Worm (Caenorhabditis elegans) whole organism, L1 larva: ENCODE data around the gene Y47D3A.13.

Experiments used
- Y116A8C.19 ChIP-seq: sonication (generic microtip); optimal IDR thresholded peaks from 2 replicates; lab custom pipeline; 2016; ENCODE audit warnings: missing compliant biosample characterization, missing genetic modification characterization, borderline replicate concordance
- ama-1 ChIP-seq: fragments of 150-350 bp; optimal IDR thresholded peaks from 2 replicates; lab custom pipeline; 2014
- ceh-82 ChIP-seq, 3 experiments: fragments of 150-350 bp in 1 of 3; sonication (generic microtip) in 2 of 3; optimal IDR thresholded peaks; 2 replicates each; lab custom pipeline; 2014 to 2017; ENCODE audit warnings: missing biosample characterization in 3 of 3, missing genetic modification characterization in 3 of 3
- lin-13 ChIP-seq: fragments of 150-350 bp; optimal IDR thresholded peaks from 2 replicates; lab custom pipeline; 2014; ENCODE audit warnings: missing biosample characterization, missing genetic modification reagents, missing genetic modification characterization
- lin-15B ChIP-seq: fragments of 150-350 bp; sonication (generic microtip); optimal IDR thresholded peaks from 3 replicates; lab custom pipeline; 2014; ENCODE audit warnings: missing biosample characterization, missing genetic modification characterization
- lir-3 ChIP-seq: sonication (generic microtip); optimal IDR thresholded peaks from 2 replicates; lab custom pipeline; 2016; ENCODE audit warnings: mild to moderate bottlenecking, missing genetic modification characterization, moderate library complexity, missing compliant biosample characterization; ENCODE audit not compliant: poor library complexity
- mab-9 ChIP-seq: fragments of 200-800 bp; sonication (Bioruptor generic); IDR thresholded peaks from 2 replicates; pipeline ENCODE4 v1.3.6; 2022; ENCODE audit warnings: missing genetic modification reagents, missing genetic modification characterization, missing compliant biosample characterization
- mdl-1 ChIP-seq, 2 experiments: fragments of 150-350 bp; optimal IDR thresholded peaks; 2 replicates each; lab custom pipeline; 2014 to 2017; ENCODE audit warnings: missing biosample characterization in 2 of 2, missing genetic modification characterization in 2 of 2, inconsistent platforms in 1 of 2
- nhr-237 ChIP-seq: fragments of 150-350 bp; optimal IDR thresholded peaks from 2 replicates; lab custom pipeline; 2014; ENCODE audit warnings: missing biosample characterization, missing genetic modification characterization
- nhr-77 ChIP-seq: fragments of 150-350 bp; optimal IDR thresholded peaks from 2 replicates; lab custom pipeline; 2014; ENCODE audit warnings: missing biosample characterization, missing genetic modification characterization
- sptf-1 ChIP-seq: fragments of 150-350 bp; optimal IDR thresholded peaks from 2 replicates; lab custom pipeline; 2014; ENCODE audit warnings: missing biosample characterization, missing genetic modification characterization
- sup-37 ChIP-seq: fragments of 200-800 bp; sonication (Bioruptor generic); optimal IDR thresholded peaks from 2 replicates; lab custom pipeline; 2018; ENCODE audit warnings: mild to moderate bottlenecking, missing genetic modification characterization, missing compliant biosample characterization
- unc-62 ChIP-seq: fragments of 150-350 bp; optimal IDR thresholded peaks from 2 replicates; lab custom pipeline; 2014; ENCODE audit warnings: missing biosample characterization, missing genetic modification reagents, missing genetic modification characterization

DNA sequence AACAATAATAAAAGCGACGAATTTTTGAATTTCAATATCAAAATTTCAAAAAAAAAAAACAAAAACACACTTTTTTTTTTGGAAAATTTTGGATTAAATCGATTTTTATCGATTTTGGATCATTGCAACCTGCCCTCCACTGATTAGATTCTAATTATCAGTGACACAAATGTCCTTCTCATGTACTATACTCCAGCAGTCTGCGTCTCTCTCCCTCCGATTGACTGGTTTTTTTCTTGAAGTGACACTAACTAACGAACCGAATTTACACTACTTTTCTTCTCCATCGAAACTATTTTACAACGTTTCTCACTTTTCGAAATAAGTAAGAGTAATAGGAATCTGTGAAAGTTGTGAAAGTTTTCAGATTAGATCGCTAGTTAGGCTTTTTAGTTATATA lies 16.9 kb upstream of the Y47D3A.13 start:
- TF ChIP-seq ceh-82 (tag; optimal IDR thresholded peaks at IDR 0.05; lab: Kevin White, UChicago) = no peak
- TF ChIP-seq mdl-1 (tag; optimal IDR thresholded peaks at IDR 0.05; lab: Kevin White, UChicago) = no peak
- no peak for TF ChIP-seq lir-3 (tag; lab: Kevin White, UChicago)
- TF ChIP-seq mab-9 = no peak
- TF ChIP-seq ama-1 = no peak
- no peak for TF ChIP-seq nhr-237
- TF ChIP-seq Y116A8C.19 = no peak
- no peak for TF ChIP-seq sptf-1 (tag; lab: Kevin White, UChicago)
- no peak for TF ChIP-seq lin-15B (tag; lab: Kevin White, UChicago)
- no peak for TF ChIP-seq lin-13 (GFP tag; lab: Kevin White, UChicago)
- no peak for TF ChIP-seq nhr-77 (tag; lab: Kevin White, UChicago)
- TF ChIP-seq sup-37 (GFP tag; lab: Kevin White, UChicago) = no peak
- no peak for TF ChIP-seq unc-62 (GFP tag; lab: Kevin White, UChicago)
